Fruit fly (Drosophila melanogaster) whole organism: ENCODE measurements around the gene CG3597.

Experiments used
- CG8478 ChIP-seq: fragments of >200 bp; optimal IDR thresholded peaks from 2 replicates; lab custom pipeline; 2018; ENCODE audit warnings: inconsistent platforms
- pan ChIP-seq: fragments of >200 bp; optimal IDR thresholded peaks from 2 replicates; lab custom pipeline; 2017

dm6 chr2L:2398459-2398858 is 27.1 kb upstream of the CG3597 start:
- TF ChIP-seq pan (lab: Kevin White, UChicago) (no peak), CG8478 (lab: Kevin White, UChicago) (no peak)
